Worm (Caenorhabditis elegans) whole organism, young adult: Measurements from ENCODE around the gene T20G5.8.

Experiments
- F22D6.2 ChIP-seq: sonication (generic microtip); optimal IDR thresholded peaks from 2 replicates; lab custom pipeline; 2016; ENCODE audit warnings: mild to moderate bottlenecking, missing genetic modification characterization, missing compliant biosample characterization
- F23B12.7 ChIP-seq: sonication (generic microtip); optimal IDR thresholded peaks from 2 replicates; lab custom pipeline; 2017; ENCODE audit warnings: missing genetic modification characterization, mild to moderate bottlenecking, missing compliant biosample characterization, antibody characterized with exemption, moderate library complexity; ENCODE audit not compliant: insufficient read depth
- F33H1.4 ChIP-seq: fragments of 200-800 bp; sonication (Bioruptor generic); IDR thresholded peaks from 2 replicates; pipeline ENCODE4 v1.3.6; 2022; ENCODE audit warnings: missing genetic modification reagents, missing genetic modification characterization, missing compliant biosample characterization
- F52B5.7 ChIP-seq: sonication (generic microtip); optimal IDR thresholded peaks from 2 replicates; lab custom pipeline; 2016; ENCODE audit warnings: mild to moderate bottlenecking, missing genetic modification characterization, missing compliant biosample characterization
- F57C9.4 ChIP-seq: sonication (generic microtip); optimal IDR thresholded peaks from 2 replicates; lab custom pipeline; 2017; ENCODE audit warnings: mild to moderate bottlenecking, missing genetic modification characterization, missing compliant biosample characterization
- T07F8.4 ChIP-seq: sonication (generic microtip); optimal IDR thresholded peaks from 2 replicates; lab custom pipeline; 2016; ENCODE audit warnings: mild to moderate bottlenecking, missing genetic modification characterization, moderate library complexity, missing compliant biosample characterization
- Y53F4B.3 ChIP-seq: fragments of 200-800 bp; sonication (Bioruptor generic); IDR thresholded peaks from 2 replicates; pipeline ENCODE4 v1.3.6; 2022; ENCODE audit warnings: missing genetic modification reagents, missing genetic modification characterization, missing compliant biosample characterization
- Y56A3A.18 ChIP-seq: fragments of 200-800 bp; sonication (Bioruptor generic); IDR thresholded peaks from 2 replicates; pipeline ENCODE4 v1.3.6; 2022; ENCODE audit warnings: missing genetic modification reagents, missing genetic modification characterization, missing compliant biosample characterization
- Y67H2A.10 ChIP-seq: fragments of 200-800 bp; sonication (Bioruptor generic); conservative IDR thresholded peaks from 2 replicates; pipeline ENCODE4 v1.3.6; 2022; ENCODE audit warnings: missing genetic modification reagents, missing genetic modification characterization, missing compliant biosample characterization
- atf-7 ChIP-seq: sonication (generic microtip); optimal IDR thresholded peaks from 2 replicates; lab custom pipeline; 2017; ENCODE audit warnings: mild to moderate bottlenecking, missing genetic modification characterization, missing compliant biosample characterization
- athp-1 ChIP-seq: sonication (generic microtip); optimal IDR thresholded peaks from 2 replicates; lab custom pipeline; 2017; ENCODE audit warnings: mild to moderate bottlenecking, missing genetic modification characterization, missing compliant biosample characterization
- ccch-3 ChIP-seq: fragments of 200-800 bp; sonication (Bioruptor generic); optimal IDR thresholded peaks from 2 replicates; lab custom pipeline; 2018; ENCODE audit warnings: mild to moderate bottlenecking, missing genetic modification characterization, missing compliant biosample characterization
- cebp-1 ChIP-seq, 2 experiments: fragments of 200-800 bp in 1 of 2; sonication (Bioruptor generic) in 1 of 2; sonication (generic microtip) in 1 of 2; IDR thresholded peaks in 1 of 2; optimal IDR thresholded peaks in 1 of 2; 2 replicates each; pipeline versions ENCODE4 v1.3.6 to Lab custom; 2017 to 2022; ENCODE audit warnings: missing compliant biosample characterization in 2 of 2, missing genetic modification characterization in 2 of 2, mild to moderate bottlenecking in 1 of 2, missing genetic modification reagents in 1 of 2, moderate library complexity in 1 of 2
- cebp-2 ChIP-seq: fragments of 200-800 bp; sonication (Bioruptor generic); IDR thresholded peaks from 2 replicates; pipeline ENCODE4 v1.3.6; 2022; ENCODE audit warnings: missing genetic modification characterization, missing compliant biosample characterization
- ceh-91 ChIP-seq: fragments of 200-800 bp; sonication (Bioruptor generic); IDR thresholded peaks from 2 replicates; pipeline ENCODE4 v1.3.6; 2022; ENCODE audit warnings: missing genetic modification reagents, missing genetic modification characterization, missing compliant biosample characterization
- dpff-1 ChIP-seq: sonication (generic microtip); optimal IDR thresholded peaks from 2 replicates; lab custom pipeline; 2017; ENCODE audit warnings: mild to moderate bottlenecking, missing genetic modification characterization, missing compliant biosample characterization
- egl-18 ChIP-seq: fragments of 200-800 bp; sonication (Bioruptor generic); IDR thresholded peaks from 2 replicates; pipeline ENCODE4 v1.3.6; 2022; ENCODE audit warnings: missing genetic modification reagents, missing genetic modification characterization, missing compliant biosample characterization
- fkh-3 ChIP-seq: sonication (generic microtip); optimal IDR thresholded peaks from 2 replicates; lab custom pipeline; 2016; ENCODE audit warnings: mild to moderate bottlenecking, missing genetic modification characterization, missing compliant biosample characterization
- hmg-1.2 ChIP-seq: fragments of 200-800 bp; sonication (Bioruptor generic); IDR thresholded peaks from 2 replicates; pipeline ENCODE4 v1.3.6; 2022; ENCODE audit warnings: missing genetic modification reagents, missing genetic modification characterization, missing compliant biosample characterization
- hsf-1 ChIP-seq: fragments of 200-800 bp; sonication (Bioruptor generic); IDR thresholded peaks from 2 replicates; pipeline ENCODE4 v1.3.6; 2022; ENCODE audit warnings: missing genetic modification reagents, missing genetic modification characterization, missing compliant biosample characterization
- lin-26 ChIP-seq: fragments of 200-800 bp; sonication (Bioruptor generic); IDR thresholded peaks from 2 replicates; pipeline ENCODE4 v1.3.6; 2022; ENCODE audit warnings: missing genetic modification reagents, missing genetic modification characterization, missing compliant biosample characterization
- lin-40 ChIP-seq: sonication (generic microtip); optimal IDR thresholded peaks from 2 replicates; lab custom pipeline; 2016; ENCODE audit warnings: missing genetic modification characterization, mild to moderate bottlenecking, missing compliant biosample characterization, missing genotype, missing genetic modification reagents
- lir-1 ChIP-seq: fragments of 200-800 bp; sonication (Bioruptor generic); conservative IDR thresholded peaks from 2 replicates; pipeline ENCODE4 v1.3.6; 2022; ENCODE audit warnings: missing genetic modification reagents, missing genetic modification characterization, missing compliant biosample characterization
- mel-28 ChIP-seq: sonication (generic microtip); optimal IDR thresholded peaks from 2 replicates; lab custom pipeline; 2016; ENCODE audit warnings: borderline replicate concordance, mild to moderate bottlenecking, missing genetic modification characterization, missing compliant biosample characterization
- mes-4 ChIP-seq: sonication (generic microtip); optimal IDR thresholded peaks from 2 replicates; lab custom pipeline; 2016; ENCODE audit warnings: missing genotype, missing genetic modification characterization, missing compliant biosample characterization
- mxl-1 ChIP-seq: sonication (generic microtip); optimal IDR thresholded peaks from 2 replicates; lab custom pipeline; 2016; ENCODE audit warnings: missing genetic modification characterization, missing compliant biosample characterization
- nfyb-1 ChIP-seq: fragments of 200-800 bp; sonication (Bioruptor generic); IDR thresholded peaks from 2 replicates; pipeline ENCODE4 v1.3.6; 2022; ENCODE audit warnings: missing genetic modification reagents, missing genetic modification characterization, missing compliant biosample characterization
- nhr-27 ChIP-seq: fragments of 200-800 bp; sonication (Bioruptor generic); optimal IDR thresholded peaks from 2 replicates; lab custom pipeline; 2018; ENCODE audit warnings: mild to moderate bottlenecking, missing genetic modification characterization, moderate library complexity, missing compliant biosample characterization
- pha-4 ChIP-seq: fragments of 150-350 bp; sonication (generic microtip); optimal IDR thresholded peaks from 2 replicates; lab custom pipeline; 2014; ENCODE audit warnings: missing biosample characterization, missing genetic modification reagents, missing genetic modification characterization
- rcor-1 ChIP-seq: fragments of 200-800 bp; sonication (Bioruptor generic); IDR thresholded peaks from 2 replicates; pipeline ENCODE4 v1.3.6; 2022; ENCODE audit warnings: missing genetic modification reagents, missing genetic modification characterization, missing compliant biosample characterization
- snpc-1.1 ChIP-seq: sonication (generic microtip); optimal IDR thresholded peaks from 2 replicates; lab custom pipeline; 2017; ENCODE audit warnings: missing genetic modification characterization, mild to moderate bottlenecking, missing compliant biosample characterization, antibody characterized with exemption, moderate library complexity, missing genotype, missing genetic modification reagents; ENCODE audit not compliant: insufficient read depth
- snpc-4 ChIP-seq, 5 experiments: fragments of 150-350 bp in 1 of 5; sonication (generic microtip) in 4 of 5; optimal IDR thresholded peaks; 2 replicates each; lab custom pipeline; 2014 to 2018; ENCODE audit warnings: missing genetic modification characterization in 5 of 5, missing biosample characterization in 3 of 5, antibody characterized with exemption in 2 of 5, mild to moderate bottlenecking in 2 of 5, missing compliant biosample characterization in 2 of 5, missing genotype in 2 of 5, moderate library complexity in 2 of 5, missing genetic modification reagents in 1 of 5
- somi-1 ChIP-seq: fragments of 200-800 bp; sonication (Bioruptor generic); optimal IDR thresholded peaks from 2 replicates; lab custom pipeline; 2018; ENCODE audit warnings: mild to moderate bottlenecking, missing genetic modification characterization, missing compliant biosample characterization
- zim-3 ChIP-seq: sonication (generic microtip); optimal IDR thresholded peaks from 2 replicates; lab custom pipeline; 2017; ENCODE audit warnings: mild to moderate bottlenecking, missing genetic modification characterization, moderate library complexity, missing compliant biosample characterization
- ztf-26 ChIP-seq: sonication (generic microtip); optimal IDR thresholded peaks from 2 replicates; lab custom pipeline; 2017; ENCODE audit warnings: missing genetic modification characterization, missing compliant biosample characterization

The T20G5.8 gene

DNA sequence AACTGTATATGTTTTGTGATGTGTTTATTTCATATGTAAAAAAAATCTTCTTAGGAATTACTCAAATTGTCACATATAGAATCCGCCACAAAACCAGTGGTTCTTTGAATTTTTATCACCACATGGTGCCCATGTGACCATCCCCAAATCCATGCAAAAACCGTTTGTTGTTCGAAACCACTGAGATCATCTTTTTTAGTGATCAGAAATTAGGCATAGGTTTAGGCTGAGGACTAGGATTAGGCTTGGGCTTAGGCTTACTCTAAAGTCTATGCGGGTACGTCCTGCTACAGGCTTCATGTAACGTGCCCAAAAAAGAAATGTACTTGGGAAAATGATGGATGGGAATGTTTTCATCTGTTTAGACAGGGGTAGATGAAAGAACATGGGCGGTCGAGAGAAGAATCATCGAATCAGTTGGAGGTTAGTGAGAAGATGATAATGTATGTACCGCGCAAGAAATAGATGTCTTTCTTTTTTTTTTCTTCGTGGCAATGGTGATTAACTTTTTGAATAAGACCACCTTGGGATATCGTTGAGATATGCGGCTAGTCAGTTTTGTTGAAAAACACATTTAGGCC lies 37.2 kb downstream of the T20G5.8 start:
- TF ChIP-seq mel-28 (tag; lab: Kevin White, UChicago) (no peak), athp-1 (tag; lab: Kevin White, UChicago) (no peak)

DNA sequence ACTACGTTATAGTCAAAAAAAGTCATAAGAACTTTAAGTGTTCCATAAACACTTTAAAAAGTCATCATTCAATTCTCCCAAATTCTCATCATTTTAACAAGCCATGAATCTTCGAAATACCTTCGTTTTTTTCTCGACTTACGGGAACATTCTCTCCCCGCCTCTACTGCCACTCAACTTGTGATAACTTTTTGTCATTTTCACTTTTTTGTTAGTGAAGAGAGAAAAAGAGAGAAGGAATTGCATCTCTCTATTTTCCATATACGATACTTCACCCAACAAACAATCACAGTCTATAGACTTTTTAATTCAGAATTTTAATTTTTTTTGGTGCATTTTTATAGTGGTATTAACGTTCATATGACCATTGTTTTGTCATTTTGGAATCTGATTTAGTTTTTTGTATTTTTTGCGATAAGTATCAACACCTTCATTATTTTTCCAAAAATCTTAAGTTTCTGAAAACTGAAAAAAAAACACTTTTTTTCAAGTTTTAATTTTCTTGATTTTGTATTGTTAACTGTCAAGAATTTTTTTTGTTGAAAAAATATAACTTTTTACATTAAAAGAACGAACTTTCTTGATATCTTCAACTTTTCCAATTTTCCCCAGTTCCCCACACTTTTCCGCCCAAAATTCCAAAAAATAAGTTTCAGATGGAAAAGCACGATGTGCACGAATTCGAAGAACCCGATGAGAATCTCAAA lies 39.4 kb downstream of the T20G5.8 start, which contains the start of gene Y70G10A.3:
TSS of gene Y70G10A.3 (plus strand) at position 657 of the 707 bp plus-strand sequence.
- TF ChIP-seq athp-1 (tag; lab: Kevin White, UChicago), result no peak
- peak; percentile 42; the same call in 1 of the 2 replicates for TF ChIP-seq lin-26 (GFP tag; lab: Robert Waterston, UW)
- TF ChIP-seq F23B12.7 (tag; lab: Kevin White, UChicago), result no peak
- TF ChIP-seq zim-3 (tag; lab: Kevin White, UChicago), result no peak

DNA sequence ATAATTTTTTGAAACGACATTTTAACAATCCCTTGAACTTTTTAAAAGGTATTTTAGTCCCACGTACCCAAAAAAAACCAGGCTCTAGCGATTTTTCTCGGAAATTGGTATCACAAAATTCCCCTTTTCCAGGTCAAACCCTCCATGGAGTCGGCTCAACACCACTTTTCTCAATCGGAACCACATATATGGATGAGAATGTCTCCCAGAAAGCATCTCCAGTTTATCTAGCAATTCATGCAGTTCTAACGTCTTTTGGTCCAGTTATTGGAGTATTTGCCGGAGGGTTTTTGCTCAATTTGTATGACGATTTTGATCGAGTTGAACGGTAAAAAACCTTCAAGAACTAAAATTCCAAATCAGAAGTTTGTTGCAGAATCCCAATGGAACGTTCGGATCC lies 40.9 kb downstream of the T20G5.8 start:
- TF ChIP-seq dpff-1 (tag; lab: Kevin White, UChicago), result no peak
- TF ChIP-seq, all 124 proteins: peak for 0

DNA sequence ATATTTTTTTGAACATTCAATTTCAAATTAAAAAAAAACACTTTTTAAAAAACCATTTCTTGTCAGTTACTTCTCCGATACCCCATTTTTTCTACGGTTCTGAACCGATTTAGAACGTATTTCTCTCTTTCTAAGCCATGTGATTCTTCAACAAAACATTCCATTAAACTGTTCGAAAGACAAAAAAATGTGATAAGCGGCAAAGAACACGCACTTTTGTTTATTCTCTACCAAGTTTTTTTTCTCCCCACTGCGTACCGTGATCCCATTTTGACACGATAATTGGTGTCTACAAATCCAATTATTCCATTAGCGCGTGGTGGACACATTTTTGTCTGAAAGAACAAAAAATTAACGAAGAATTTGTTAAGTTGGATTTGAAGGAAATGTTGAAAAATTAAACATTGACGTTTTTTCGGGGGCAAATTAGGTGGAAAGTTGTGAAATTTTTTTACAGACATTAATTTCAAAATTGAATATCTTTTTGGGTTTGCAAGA lies 42.2 kb downstream of the T20G5.8 start:
- TF ChIP-seq ccch-3 (GFP tag; lab: Kevin White, UChicago) (no peak), somi-1 (GFP tag; lab: Kevin White, UChicago) (peak; percentile 51), pha-4 (no peak), F22D6.2 (tag; lab: Kevin White, UChicago) (no peak), cebp-2 (GFP tag; lab: Robert Waterston, UW) (no peak), F23B12.7 (tag; lab: Kevin White, UChicago) (no peak), nhr-27 (tag; lab: Kevin White, UChicago) (no peak), ztf-26 (tag; lab: Kevin White, UChicago) (peak; percentile 35), rcor-1 (GFP tag; lab: Robert Waterston, UW) (no peak), lin-40 (no peak), Y53F4B.3 (GFP tag; lab: Robert Waterston, UW) (no peak), cebp-1 (GFP tag; IDR thresholded peaks at IDR 0.05; lab: Robert Waterston, UW) (no peak), cebp-1 (tag; optimal IDR thresholded peaks at IDR 0.05; lab: Kevin White, UChicago) (peak; percentile 10), F57C9.4 (tag; lab: Kevin White, UChicago) (no peak)

DNA sequence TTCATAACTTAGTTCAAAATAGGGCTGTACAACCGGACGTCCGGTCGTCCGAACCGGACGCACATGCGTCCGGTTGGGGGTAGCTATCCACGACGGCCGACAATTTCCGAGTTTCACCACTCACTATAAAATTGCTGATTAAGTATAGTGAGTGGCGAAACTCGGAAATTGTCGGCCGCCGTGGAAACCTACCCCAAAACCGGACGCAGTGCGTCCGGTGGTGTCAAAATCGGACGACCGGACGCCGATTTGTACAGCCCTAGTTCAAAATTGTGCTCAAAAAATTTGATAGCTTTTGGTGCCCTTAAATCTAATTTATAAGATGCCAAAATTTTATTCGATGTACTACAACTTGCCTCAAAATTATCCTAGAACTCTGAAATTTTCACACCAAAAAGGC lies 43.4 kb downstream of the T20G5.8 start:
- peak; percentile 63 for TF ChIP-seq snpc-4 (GFP tag; optimal IDR thresholded peaks at IDR 0.05; lab: Kevin White, UChicago)
- peak in 3 of 4 experiments; percentile 50 to 91 (median 86) for TF ChIP-seq snpc-4 (tag; optimal IDR thresholded peaks at IDR 0.05; lab: Kevin White, UChicago)
- TF ChIP-seq snpc-1.1, result peak; percentile 54
- 0 out of 2 replicates have a peak, but pooled peaks have one; percentile 12 for TF ChIP-seq hmg-1.2 (GFP tag; lab: Robert Waterston, UW)

DNA sequence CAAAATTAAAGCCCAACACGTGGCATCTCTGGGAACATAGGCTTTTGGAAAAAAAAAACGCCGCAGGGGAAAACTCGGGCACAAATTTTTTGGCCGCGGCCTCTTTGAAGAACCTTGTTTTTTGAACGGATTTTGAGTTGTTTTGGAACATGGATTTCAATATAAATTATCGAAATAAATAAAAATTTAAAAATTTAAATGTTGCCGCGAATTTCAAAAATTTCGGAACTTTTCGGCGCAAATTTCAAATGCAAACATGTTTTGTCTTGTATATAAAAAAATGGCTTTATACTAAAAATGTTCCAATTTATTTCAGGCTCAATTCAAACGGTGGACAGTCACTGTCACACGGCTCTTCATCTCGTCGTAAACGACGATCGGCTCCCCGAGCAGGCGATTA lies 44.9 kb downstream of the T20G5.8 start:
- TF ChIP-seq F33H1.4 (GFP tag; lab: Robert Waterston, UW) (no peak), mes-4 (tag; lab: Kevin White, UChicago) (no peak), Y56A3A.18 (GFP tag; lab: Robert Waterston, UW) (no peak), hsf-1 (GFP tag; lab: Robert Waterston, UW) (no peak), lir-1 (GFP tag; lab: Robert Waterston, UW) (no peak), T07F8.4 (no peak), mxl-1 (tag; lab: Kevin White, UChicago) (no peak), F52B5.7 (no peak), nfyb-1 (GFP tag; lab: Robert Waterston, UW) (no peak), somi-1 (GFP tag; lab: Kevin White, UChicago) (no peak), ceh-91 (GFP tag; lab: Robert Waterston, UW) (no peak), egl-18 (no peak), Y67H2A.10 (GFP tag; lab: Robert Waterston, UW) (no peak), fkh-3 (no peak), atf-7 (tag; lab: Kevin White, UChicago) (no peak)
